Fruit fly (Drosophila melanogaster) whole organism, embryonic: ENCODE results near the gene CG8051.
A peak's percentile ranks its signal among the peaks of the same experiment; 100 is the strongest.

Experiments used
- Aef1 ChIP-seq: fragments of 200-800 bp; sonication (Bioruptor generic); IDR thresholded peaks from 3 replicates; pipeline ENCODE4 v1.3.6; 2022; ENCODE audit warnings: missing biosample characterization, missing genetic modification characterization
- CG12769 ChIP-seq: fragments of 200-800 bp; sonication (Bioruptor generic); optimal IDR thresholded peaks from 2 replicates; lab custom pipeline; 2019; ENCODE audit warnings: missing biosample characterization, mild to moderate bottlenecking, missing genetic modification characterization, moderate library complexity
- CG14050 ChIP-seq: fragments of 200-800 bp; sonication (Bioruptor generic); IDR thresholded peaks from 3 replicates; pipeline ENCODE4 v1.3.6; 2022; ENCODE audit warnings: missing biosample characterization, missing genetic modification characterization
- CG15269 ChIP-seq: fragments of 200-800 bp; sonication (Bioruptor generic); optimal IDR thresholded peaks from 2 replicates; lab custom pipeline; 2018; ENCODE audit warnings: missing biosample characterization, mild to moderate bottlenecking, missing genetic modification characterization, moderate library complexity
- CG17802 ChIP-seq: fragments of 200-800 bp; sonication (Bioruptor generic); optimal IDR thresholded peaks from 2 replicates; lab custom pipeline; 2018; ENCODE audit warnings: missing biosample characterization, mild to moderate bottlenecking, missing genetic modification characterization, moderate library complexity
- CG17829 ChIP-seq: fragments of 200-800 bp; optimal IDR thresholded peaks from 2 replicates; lab custom pipeline; 2019; ENCODE audit warnings: missing biosample characterization, mild to moderate bottlenecking, missing genetic modification characterization, moderate library complexity
- CG2678 ChIP-seq: fragments of 200-800 bp; sonication (Bioruptor generic); optimal IDR thresholded peaks from 3 replicates; lab custom pipeline; 2019; ENCODE audit warnings: missing biosample characterization, mild to moderate bottlenecking, missing genetic modification characterization, moderate library complexity
- CG3163 ChIP-seq: fragments of 200-800 bp; sonication (Bioruptor generic); optimal IDR thresholded peaks from 3 replicates; lab custom pipeline; 2016; ENCODE audit warnings: missing biosample characterization, missing genetic modification characterization
- CG3281 ChIP-seq: fragments of 200-800 bp; sonication (Bioruptor generic); optimal IDR thresholded peaks from 3 replicates; lab custom pipeline; 2017; ENCODE audit warnings: missing biosample characterization, mild to moderate bottlenecking, missing genetic modification characterization
- CG34224 ChIP-seq: fragments of 200-800 bp; sonication (Bioruptor generic); IDR thresholded peaks from 3 replicates; pipeline ENCODE4 v1.3.6; 2022; ENCODE audit warnings: missing biosample characterization, missing genetic modification characterization; ENCODE audit not compliant: partially characterized antibody
- CG4328 ChIP-seq: fragments of 200-800 bp; sonication (Bioruptor generic); optimal IDR thresholded peaks from 3 replicates; lab custom pipeline; 2017; ENCODE audit warnings: missing biosample characterization, missing genetic modification reagents, missing genetic modification characterization
- CG5180 ChIP-seq: fragments of 200-800 bp; sonication (Bioruptor generic); optimal IDR thresholded peaks from 3 replicates; lab custom pipeline; 2017; ENCODE audit warnings: missing biosample characterization, missing genetic modification characterization, mild to moderate bottlenecking, moderate library complexity, missing genetic modification reagents
- CG6813 ChIP-seq: fragments of 200-800 bp; sonication (Bioruptor generic); optimal IDR thresholded peaks from 2 replicates; lab custom pipeline; 2017; ENCODE audit warnings: missing biosample characterization, missing genetic modification characterization, mild to moderate bottlenecking, moderate library complexity, missing genetic modification reagents
- CG6854 ChIP-seq: fragments of 200-800 bp; sonication (Bioruptor generic); optimal IDR thresholded peaks from 3 replicates; lab custom pipeline; 2017; ENCODE audit warnings: missing biosample characterization, mild to moderate bottlenecking, missing genetic modification characterization
- CG7963 ChIP-seq: fragments of 200-800 bp; sonication (Bioruptor generic); IDR thresholded peaks from 3 replicates; pipeline ENCODE4 v1.3.6; 2022; ENCODE audit warnings: missing biosample characterization, missing genetic modification characterization; ENCODE audit not compliant: partially characterized antibody
- CG8924 ChIP-seq: fragments of 200-800 bp; optimal IDR thresholded peaks from 3 replicates; lab custom pipeline; 2019; ENCODE audit warnings: missing biosample characterization, mild to moderate bottlenecking, missing genetic modification characterization, moderate library complexity
- CG8944 ChIP-seq: fragments of 200-800 bp; sonication (Bioruptor generic); optimal IDR thresholded peaks from 3 replicates; lab custom pipeline; 2016; ENCODE audit warnings: missing biosample characterization, missing genetic modification characterization
- CG9727 ChIP-seq: fragments of 200-800 bp; sonication (Bioruptor generic); optimal IDR thresholded peaks from 3 replicates; lab custom pipeline; 2017; ENCODE audit warnings: missing biosample characterization, mild to moderate bottlenecking, missing genetic modification characterization
- CrebB ChIP-seq: fragments of 200-800 bp; sonication (Bioruptor generic); optimal IDR thresholded peaks from 3 replicates; lab custom pipeline; 2018; ENCODE audit warnings: missing biosample characterization, mild to moderate bottlenecking, missing genetic modification characterization
- D ChIP-seq, 2 experiments: fragments of 200-800 bp in 1 of 2; fragments of >200 bp in 1 of 2; sonication (Bioruptor generic) in 1 of 2; optimal IDR thresholded peaks; 2 replicates in 1 of 2; 3 replicates in 1 of 2; lab custom pipeline; 2017; ENCODE audit warnings: mild to moderate bottlenecking in 1 of 2, missing biosample characterization in 1 of 2, missing genetic modification characterization in 1 of 2, missing genetic modification reagents in 1 of 2
- HLH54F ChIP-seq: fragments of 200-800 bp; sonication (Bioruptor generic); optimal IDR thresholded peaks from 3 replicates; lab custom pipeline; 2016; ENCODE audit warnings: missing biosample characterization, missing genetic modification characterization
- Hand ChIP-seq: fragments of 200-800 bp; sonication (Bioruptor generic); optimal IDR thresholded peaks from 2 replicates; lab custom pipeline; 2017; ENCODE audit warnings: mild to moderate bottlenecking, missing biosample characterization, missing genetic modification reagents, missing genetic modification characterization
- Hr78 ChIP-seq, 2 experiments: fragments of 200-800 bp in 1 of 2; fragments of >200 bp in 1 of 2; sonication (Bioruptor generic) in 1 of 2; optimal IDR thresholded peaks; 2 replicates each; lab custom pipeline; 2017 to 2019; ENCODE audit warnings: missing biosample characterization in 2 of 2, missing genetic modification characterization in 2 of 2, mild to moderate bottlenecking in 1 of 2, moderate library complexity in 1 of 2
- Oli ChIP-seq: fragments of 200-800 bp; sonication (Bioruptor generic); optimal IDR thresholded peaks from 2 replicates; lab custom pipeline; 2018; ENCODE audit warnings: missing biosample characterization, mild to moderate bottlenecking, missing genetic modification characterization, moderate library complexity
- aop ChIP-seq: fragments of 200-800 bp; sonication (Bioruptor generic); IDR thresholded peaks from 2 replicates; pipeline ENCODE4 v1.3.6; 2022; ENCODE audit warnings: missing biosample characterization, missing genetic modification characterization
- bigmax ChIP-seq: fragments of 200-800 bp; sonication (Bioruptor generic); optimal IDR thresholded peaks from 2 replicates; lab custom pipeline; 2018; ENCODE audit warnings: missing biosample characterization, mild to moderate bottlenecking, missing genetic modification characterization
- croc ChIP-seq: fragments of 200-800 bp; sonication (Bioruptor generic); conservative IDR thresholded peaks from 3 replicates; pipeline ENCODE4 v1.3.6; 2022; ENCODE audit warnings: missing biosample characterization, missing genetic modification characterization
- cwo ChIP-seq: fragments of 200-800 bp; sonication (Bioruptor generic); optimal IDR thresholded peaks from 3 replicates; lab custom pipeline; 2017; ENCODE audit warnings: missing biosample characterization, missing genetic modification characterization, mild to moderate bottlenecking, moderate library complexity, missing genetic modification reagents
- esg ChIP-seq: fragments of 200-800 bp; sonication (Bioruptor generic); conservative IDR thresholded peaks from 2 replicates; pipeline ENCODE4 v1.3.6; 2022; ENCODE audit warnings: missing biosample characterization, missing genetic modification characterization
- fu2 ChIP-seq: fragments of 200-800 bp; sonication (Bioruptor generic); optimal IDR thresholded peaks from 2 replicates; lab custom pipeline; 2016; ENCODE audit warnings: missing biosample characterization, missing genetic modification characterization
- her ChIP-seq: fragments of 200-800 bp; sonication (Bioruptor generic); optimal IDR thresholded peaks from 2 replicates; lab custom pipeline; 2016; ENCODE audit warnings: missing biosample characterization, missing genetic modification characterization
- kah ChIP-seq: fragments of 200-800 bp; sonication (Bioruptor generic); optimal IDR thresholded peaks from 2 replicates; lab custom pipeline; 2018; ENCODE audit warnings: missing biosample characterization, mild to moderate bottlenecking, missing genetic modification characterization
- klu ChIP-seq: fragments of 200-800 bp; sonication (Bioruptor generic); IDR thresholded peaks from 2 replicates; pipeline ENCODE4 v1.3.6; 2022; ENCODE audit warnings: missing biosample characterization, missing genetic modification characterization
- knrl ChIP-seq: fragments of 200-800 bp; sonication (Bioruptor generic); IDR thresholded peaks from 3 replicates; pipeline ENCODE4 v1.3.6; 2022; ENCODE audit warnings: missing biosample characterization, missing genetic modification characterization; ENCODE audit not compliant: partially characterized antibody
- luna ChIP-seq: fragments of 200-800 bp; sonication (Bioruptor generic); optimal IDR thresholded peaks from 2 replicates; lab custom pipeline; 2016; ENCODE audit warnings: missing biosample characterization, missing genetic modification characterization
- nau ChIP-seq: fragments of 200-800 bp; sonication (Bioruptor generic); optimal IDR thresholded peaks from 3 replicates; lab custom pipeline; 2017; ENCODE audit warnings: missing biosample characterization, mild to moderate bottlenecking, missing genetic modification characterization, missing genetic modification reagents
- nerfin-1 ChIP-seq: fragments of 200-800 bp; sonication (Bioruptor generic); optimal IDR thresholded peaks from 3 replicates; lab custom pipeline; 2019; ENCODE audit warnings: missing biosample characterization, mild to moderate bottlenecking, missing genetic modification characterization, moderate library complexity
- pnt ChIP-seq: fragments of 200-800 bp; sonication (Bioruptor generic); optimal IDR thresholded peaks from 3 replicates; lab custom pipeline; 2016; ENCODE audit warnings: missing biosample characterization, missing genetic modification characterization
- scrt ChIP-seq: fragments of 200-800 bp; sonication (Bioruptor generic); optimal IDR thresholded peaks from 2 replicates; lab custom pipeline; 2018; ENCODE audit warnings: missing biosample characterization, mild to moderate bottlenecking, missing genetic modification characterization, moderate library complexity
- seq ChIP-seq: fragments of 200-800 bp; sonication (Bioruptor generic); IDR thresholded peaks from 2 replicates; pipeline ENCODE4 v1.3.6; 2022; ENCODE audit warnings: missing biosample characterization, missing genetic modification characterization
- sim ChIP-seq: fragments of 200-800 bp; sonication (Bioruptor generic); IDR thresholded peaks from 2 replicates; pipeline ENCODE4 v1.3.6; 2022; ENCODE audit warnings: missing biosample characterization, missing genetic modification characterization
- ssp ChIP-seq: fragments of 200-800 bp; sonication (Bioruptor generic); IDR thresholded peaks from 2 replicates; pipeline ENCODE4 v1.3.6; 2022; ENCODE audit warnings: missing biosample characterization, missing genetic modification characterization
- trem ChIP-seq: fragments of 200-800 bp; optimal IDR thresholded peaks from 3 replicates; lab custom pipeline; 2019; ENCODE audit warnings: missing biosample characterization, mild to moderate bottlenecking, missing genetic modification characterization, moderate library complexity
- tx ChIP-seq: fragments of 200-800 bp; sonication (Bioruptor generic); optimal IDR thresholded peaks from 2 replicates; lab custom pipeline; 2016; ENCODE audit warnings: missing biosample characterization, missing genetic modification characterization
- wek ChIP-seq: fragments of 200-800 bp; sonication (Bioruptor generic); optimal IDR thresholded peaks from 3 replicates; lab custom pipeline; 2018; ENCODE audit warnings: missing biosample characterization, mild to moderate bottlenecking, missing genetic modification characterization, moderate library complexity
- zfh1 ChIP-seq: fragments of 200-800 bp; sonication (Bioruptor generic); IDR thresholded peaks from 3 replicates; pipeline ENCODE4 v1.3.6; 2022; ENCODE audit warnings: missing biosample characterization, missing genetic modification characterization

The CG8051 gene

DNA sequence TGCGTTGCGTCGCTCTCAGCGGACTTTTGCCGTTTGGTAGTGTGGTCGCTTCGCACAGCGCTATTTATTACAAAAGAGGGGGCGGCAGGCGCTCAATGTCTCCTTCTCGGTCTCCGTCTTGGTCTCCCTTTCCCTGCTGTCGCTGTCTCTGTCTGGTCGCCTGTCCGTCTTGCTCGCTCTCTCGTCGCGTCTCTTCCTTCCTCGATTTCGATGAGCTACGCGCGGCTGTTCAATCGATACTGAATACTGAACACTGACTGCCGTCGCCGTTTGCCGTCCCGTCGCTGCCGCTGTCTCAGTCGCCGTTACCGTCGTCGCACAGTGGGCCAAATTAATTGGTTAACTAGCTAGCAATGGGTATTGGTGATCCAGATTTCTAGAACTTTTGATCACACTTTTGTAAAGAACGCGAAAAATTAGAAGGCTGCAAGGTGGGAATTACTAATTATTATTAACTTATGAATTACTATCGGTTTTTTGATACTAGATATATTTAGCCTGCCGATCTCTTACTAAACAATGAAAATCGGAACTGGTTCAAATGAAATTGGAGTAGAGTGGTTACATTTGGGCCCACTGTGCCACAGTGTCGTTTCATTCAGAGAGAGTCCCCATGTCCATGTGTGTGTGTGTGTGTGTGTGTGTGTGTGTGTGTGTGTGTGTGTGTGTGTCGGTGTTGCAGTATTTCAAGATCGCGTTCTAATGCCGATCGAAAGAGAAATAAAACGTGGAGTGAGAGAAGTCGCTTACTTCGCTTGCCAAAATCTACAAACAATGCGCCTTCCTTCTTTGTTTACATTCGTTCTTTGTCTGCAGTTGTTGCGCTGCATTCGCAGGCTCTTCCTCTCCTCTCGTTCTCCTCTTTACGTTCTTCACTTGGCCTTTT lies 9.6 kb downstream of the CG8051 start, which contains the start of gene CG8034 (continued):
- TF ChIP-seq CG8924 (tag; lab: Kevin White, UChicago) (peak; percentile 98), tx (peak; percentile 94), CG9727 (peak; percentile 97), CG15269 (tag; lab: Kevin White, UChicago) (peak; percentile 98), Aef1 (GFP tag; lab: Robert Waterston, UW) (peak; percentile 93), kah (GFP tag; lab: Kevin White, UChicago) (peak; percentile 93), CG6854 (peak; percentile 95), croc (GFP tag; lab: Robert Waterston, UW) (peak; percentile 94), Oli (tag; lab: Kevin White, UChicago) (peak; percentile 98), nau (GFP tag; lab: Kevin White, UChicago) (peak; percentile 96), pnt (GFP tag; lab: Kevin White, UChicago) (peak; percentile 93), klu (GFP tag; lab: Robert Waterston, UW) (peak; percentile 95), bigmax (GFP tag; lab: Kevin White, UChicago) (peak; percentile 50), esg (GFP tag; lab: Robert Waterston, UW) (peak; percentile 95), CG14050 (peak; percentile 90), knrl (GFP tag; lab: Robert Waterston, UW) (peak; percentile 57), HLH54F (GFP tag; lab: Kevin White, UChicago) (peak; percentile 96), trem (tag; lab: Kevin White, UChicago) (peak; percentile 91), cwo (GFP tag; lab: Kevin White, UChicago) (peak; percentile 96), CG17802 (tag; lab: Kevin White, UChicago) (peak; percentile 84), CG8944 (GFP tag; lab: Kevin White, UChicago) (peak; percentile 91), seq (GFP tag; lab: Robert Waterston, UW) (peak; percentile 95), CG17829 (peak; percentile 98), ssp (GFP tag; lab: Robert Waterston, UW) (peak; percentile 87), CG4328 (GFP tag; lab: Kevin White, UChicago) (peak; percentile 97), luna (GFP tag; lab: Kevin White, UChicago) (peak; percentile 77), scrt (GFP tag; lab: Kevin White, UChicago) (peak; percentile 94), Hr78 (GFP tag; optimal IDR thresholded peaks at IDR 0.05; lab: Kevin White, UChicago) (peak in 1 of 2 experiments; percentile 88), her (GFP tag; lab: Kevin White, UChicago) (peak; percentile 84), CG5180 (peak; percentile 89), CrebB (tag; lab: Kevin White, UChicago) (peak; percentile 93), CG7963 (GFP tag; lab: Robert Waterston, UW) (0 out of 3 replicates have a peak, but pooled peaks have one; percentile 7), aop (GFP tag; lab: Robert Waterston, UW) (no peak), wek (GFP tag; lab: Kevin White, UChicago) (peak; percentile 83), fu2 (GFP tag; lab: Kevin White, UChicago) (peak; percentile 93), CG34224 (GFP tag; lab: Robert Waterston, UW) (peak; percentile 30; the same call in 1 of the 3 replicates), D (optimal IDR thresholded peaks at IDR 0.05; lab: Kevin White, UChicago) (peak; percentile 13), D (GFP tag; optimal IDR thresholded peaks at IDR 0.05; lab: Kevin White, UChicago) (peak; percentile 97), sim (GFP tag; lab: Robert Waterston, UW) (peak; percentile 90), CG3281 (peak; percentile 98), CG12769 (tag; lab: Kevin White, UChicago) (peak; percentile 96), nerfin-1 (tag; lab: Kevin White, UChicago) (peak; percentile 96), CG6813 (GFP tag; lab: Kevin White, UChicago) (peak; percentile 93), CG2678 (peak; percentile 99), Hand (GFP tag; lab: Kevin White, UChicago) (peak; percentile 93), CG3163 (peak; percentile 64), zfh1 (GFP tag; lab: Robert Waterston, UW) (peak; percentile 95)
